Fruit fly (Drosophila melanogaster): ENCODE data around the gene CG18599.

The CG18599 gene

dm6 chr3R:18314824-18315690, 47.5 kb downstream of the CG18599 start (continued):
- TF ChIP-seq CG31365 (tag; optimal IDR thresholded peaks at IDR 0.05) (no peak), CG8765 (GFP tag; IDR thresholded peaks at IDR 0.05) (no peak), gcm (GFP tag; optimal IDR thresholded peaks at IDR 0.05) (no peak), gcm2 (GFP tag; optimal IDR thresholded peaks at IDR 0.05) (no peak), onecut (GFP tag; IDR thresholded peaks at IDR 0.05) (no peak), amos (GFP tag; IDR thresholded peaks at IDR 0.05; ENCODE audit: partially characterized antibody) (no peak), CG10565 (GFP tag; optimal IDR thresholded peaks at IDR 0.05) (no peak), HmgZ (tag; optimal IDR thresholded peaks at IDR 0.05) (no peak), fd3F (GFP tag; optimal IDR thresholded peaks at IDR 0.05) (no peak), nau (GFP tag; optimal IDR thresholded peaks at IDR 0.05) (peak; percentile 27), so (GFP tag; IDR thresholded peaks at IDR 0.05) (0 out of 3 replicates have a peak, but pooled peaks have one; percentile 53), dan (GFP tag; IDR thresholded peaks at IDR 0.05) (no peak), CG15479 (GFP tag; optimal IDR thresholded peaks at IDR 0.05) (no peak), Antp (GFP tag; optimal IDR thresholded peaks at IDR 0.05) (peak; percentile 56), ttk (GFP tag; IDR thresholded peaks at IDR 0.05) (no peak), ato (GFP tag; IDR thresholded peaks at IDR 0.05; ENCODE audit: partially characterized antibody) (no peak), trh (GFP tag; optimal IDR thresholded peaks at IDR 0.05) (no peak), D (optimal IDR thresholded peaks at IDR 0.05) (no peak), D (GFP tag; optimal IDR thresholded peaks at IDR 0.05) (no peak), CG17802 (tag; optimal IDR thresholded peaks at IDR 0.05) (no peak), br (optimal IDR thresholded peaks at IDR 0.05) (no peak), Trl (optimal IDR thresholded peaks at IDR 0.05) (peak; percentile 62 to 66), Trl (GFP tag; optimal IDR thresholded peaks at IDR 0.05) (peak; percentile 2), CG12659 (GFP tag; optimal IDR thresholded peaks at IDR 0.05) (no peak), Bgb (GFP tag; IDR thresholded peaks at IDR 0.05; ENCODE audit: partially characterized antibody) (no peak), Nf-YB (GFP tag; optimal IDR thresholded peaks at IDR 0.05) (no peak), GATAe (GFP tag; conservative IDR thresholded peaks at IDR 0.05) (no peak), CG7271 (tag; optimal IDR thresholded peaks at IDR 0.05) (no peak), eyg (GFP tag; optimal IDR thresholded peaks at IDR 0.05) (no peak), CG8359 (GFP tag; optimal IDR thresholded peaks at IDR 0.05; ENCODE audit: borderline replicate concordance) (no peak), CG5180 (GFP tag; optimal IDR thresholded peaks at IDR 0.05) (no peak), CG10321 (GFP tag; IDR thresholded peaks at IDR 0.05) (no peak), bowl (GFP tag; IDR thresholded peaks at IDR 0.05) (no peak), her (GFP tag; optimal IDR thresholded peaks at IDR 0.05) (peak; percentile 48), dmrt11E (tag; optimal IDR thresholded peaks at IDR 0.05) (no peak), gro (GFP tag; optimal IDR thresholded peaks at IDR 0.05) (no peak), da (GFP tag; optimal IDR thresholded peaks at IDR 0.05) (no peak), CG12236 (GFP tag; optimal IDR thresholded peaks at IDR 0.05) (no peak), Doc3 (GFP tag; IDR thresholded peaks at IDR 0.05; ENCODE audit: partially characterized antibody) (no peak), H2.0 (GFP tag; IDR thresholded peaks at IDR 0.05) (peak; percentile 41; the same call in 1 of the 2 replicates), yki (optimal IDR thresholded peaks at IDR 0.05) (no peak), CG8924 (tag; optimal IDR thresholded peaks at IDR 0.05) (peak; percentile 18), unpg (GFP tag; optimal IDR thresholded peaks at IDR 0.05) (peak; percentile 27), lmd (GFP tag; IDR thresholded peaks at IDR 0.05) (0 out of 2 replicates have a peak, but pooled peaks have one; percentile 35), fu2 (GFP tag; optimal IDR thresholded peaks at IDR 0.05) (no peak), CG2202 (tag; optimal IDR thresholded peaks at IDR 0.05) (no peak), CG1603 (tag; optimal IDR thresholded peaks at IDR 0.05) (peak; percentile 28), BtbVII (GFP tag; optimal IDR thresholded peaks at IDR 0.05) (no peak), wor (GFP tag; IDR thresholded peaks at IDR 0.05) (no peak), MESR4 (GFP tag; optimal IDR thresholded peaks at IDR 0.05) (no peak)

Data from whole organism, embryonic.